Fruit fly (Drosophila melanogaster): Measurements from ENCODE around the gene BobA.

BobA gene

DNA sequence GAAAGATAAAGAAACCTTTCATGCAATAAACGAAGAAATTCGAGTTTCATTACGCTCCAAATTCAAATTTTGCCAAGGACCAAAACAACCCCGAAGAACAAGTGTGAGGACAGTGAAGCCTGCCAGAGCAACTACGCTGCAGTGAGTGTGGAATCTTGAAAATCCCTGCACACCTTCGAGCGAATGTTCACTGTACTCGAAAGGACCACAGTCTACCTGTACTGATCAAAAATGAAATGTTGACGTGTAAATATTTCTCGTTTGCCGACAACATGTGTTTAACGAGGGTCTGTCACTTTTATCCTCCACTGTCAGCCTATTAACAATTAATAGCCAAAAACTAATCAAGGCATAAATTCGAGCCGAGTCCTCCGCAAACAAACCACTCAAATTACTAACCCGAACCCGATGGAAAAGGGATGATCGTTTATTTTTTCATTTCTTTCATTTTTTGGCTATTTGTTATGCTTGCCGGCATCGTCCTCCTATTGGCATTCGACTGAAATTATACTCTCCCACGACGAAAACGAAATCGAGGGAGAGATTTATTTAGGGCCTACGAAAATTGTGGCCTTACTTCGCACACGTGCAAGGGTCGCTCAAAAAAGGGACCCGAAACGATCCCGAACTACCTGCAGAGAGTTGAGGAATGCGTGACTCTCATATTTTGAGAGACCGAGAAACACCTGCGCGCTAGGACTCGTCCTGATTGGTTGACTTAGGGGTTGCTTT is 26.1 kb upstream of the BobA start (continued):
- TF ChIP-seq CG4404 (GFP tag; IDR thresholded peaks at IDR 0.05) = peak; percentile 79; the same call in 1 of the 2 replicates
- no peak for TF ChIP-seq CG1647 (GFP tag; optimal IDR thresholded peaks at IDR 0.05)
- no peak for TF ChIP-seq CG11247 (GFP tag; IDR thresholded peaks at IDR 0.05)
- TF ChIP-seq TFAM (GFP tag; optimal IDR thresholded peaks at IDR 0.05) = no peak
- no peak for TF ChIP-seq E2f2 (GFP tag; IDR thresholded peaks at IDR 0.05)
- peak; percentile 11 for TF ChIP-seq lilli (GFP tag; optimal IDR thresholded peaks at IDR 0.05)
- TF ChIP-seq CG6272 (GFP tag; IDR thresholded peaks at IDR 0.05) = no peak
- TF ChIP-seq bowl (GFP tag; IDR thresholded peaks at IDR 0.05) = no peak
- TF ChIP-seq gcm2 (GFP tag; optimal IDR thresholded peaks at IDR 0.05) = no peak
- TF ChIP-seq tup (GFP tag; optimal IDR thresholded peaks at IDR 0.05) = no peak
- peak; percentile 68; the same call in 1 of the 2 replicates for TF ChIP-seq CG8765 (GFP tag; IDR thresholded peaks at IDR 0.05)
- TF ChIP-seq CG1832 (GFP tag; optimal IDR thresholded peaks at IDR 0.05) = no peak
- peak; percentile 86 for TF ChIP-seq kni (GFP tag; optimal IDR thresholded peaks at IDR 0.05)
- no peak for TF ChIP-seq Sox102F (GFP tag; optimal IDR thresholded peaks at IDR 0.05)
- TF ChIP-seq ash1 (GFP tag; optimal IDR thresholded peaks at IDR 0.05) = no peak
- no peak for TF ChIP-seq gt (GFP tag; IDR thresholded peaks at IDR 0.05)
- TF ChIP-seq CG10209 (GFP tag; optimal IDR thresholded peaks at IDR 0.05) = no peak
- TF ChIP-seq CG42726 (GFP tag; IDR thresholded peaks at IDR 0.05; ENCODE audit: partially characterized antibody) = no peak
- no peak for TF ChIP-seq pzg (GFP tag; optimal IDR thresholded peaks at IDR 0.05)
- no peak for TF ChIP-seq trh (GFP tag; optimal IDR thresholded peaks at IDR 0.05)
- no peak for TF ChIP-seq pfk (GFP tag; optimal IDR thresholded peaks at IDR 0.05)
- TF ChIP-seq CG34376 (GFP tag; optimal IDR thresholded peaks at IDR 0.05) = no peak
- TF ChIP-seq CG10654 (GFP tag; optimal IDR thresholded peaks at IDR 0.05) = no peak
- no peak for TF ChIP-seq CG34422 (GFP tag; IDR thresholded peaks at IDR 0.05)
- peak in 1 of 2 experiments; percentile 26 for TF ChIP-seq Trl (optimal IDR thresholded peaks at IDR 0.05)
- no peak for TF ChIP-seq Trl (GFP tag; optimal IDR thresholded peaks at IDR 0.05)
- peak in 1 of 3 experiments; percentile 57 for TF ChIP-seq lola (GFP tag; optimal IDR thresholded peaks at IDR 0.05)
- TF ChIP-seq run (tag; optimal IDR thresholded peaks at IDR 0.05) = no peak
- no peak for TF ChIP-seq CkIIα-i1 (GFP tag; IDR thresholded peaks at IDR 0.05)
- TF ChIP-seq CG13624 (GFP tag; optimal IDR thresholded peaks at IDR 0.05) = no peak
- TF ChIP-seq h (optimal IDR thresholded peaks at IDR 0.05) = no peak
- TF ChIP-seq nerfin-1 (tag; optimal IDR thresholded peaks at IDR 0.05) = peak; percentile 63
- TF ChIP-seq ap (GFP tag; IDR thresholded peaks at IDR 0.05) = 0 out of 2 replicates have a peak, but pooled peaks have one; percentile 2
- TF ChIP-seq Gug (GFP tag; IDR thresholded peaks at IDR 0.05) = no peak
- peak; percentile 23 for TF ChIP-seq phol (tag; optimal IDR thresholded peaks at IDR 0.05)
- TF ChIP-seq pho (GFP tag; optimal IDR thresholded peaks at IDR 0.05) = no peak
- TF ChIP-seq trem (tag; optimal IDR thresholded peaks at IDR 0.05) = peak; percentile 11
- TF ChIP-seq Dp (GFP tag; optimal IDR thresholded peaks at IDR 0.05) = no peak
- TF ChIP-seq CG13296 (GFP tag; optimal IDR thresholded peaks at IDR 0.05) = no peak
- no peak for TF ChIP-seq ttk (GFP tag; IDR thresholded peaks at IDR 0.05)
- no peak for TF ChIP-seq p53 (GFP tag; optimal IDR thresholded peaks at IDR 0.05)
- TF ChIP-seq HLH4C (GFP tag; IDR thresholded peaks at IDR 0.05; ENCODE audit: partially characterized antibody) = no peak
- no peak for TF ChIP-seq Doc2 (GFP tag; IDR thresholded peaks at IDR 0.05)
- no peak for TF ChIP-seq zf30C (GFP tag; optimal IDR thresholded peaks at IDR 0.05)
- no peak for TF ChIP-seq CG1602 (GFP tag; optimal IDR thresholded peaks at IDR 0.05)
- peak; percentile 35 for TF ChIP-seq shn (GFP tag; optimal IDR thresholded peaks at IDR 0.05)
- no peak for TF ChIP-seq Abd-B (GFP tag; optimal IDR thresholded peaks at IDR 0.05)
- no peak for TF ChIP-seq BtbVII (GFP tag; optimal IDR thresholded peaks at IDR 0.05)
- TF ChIP-seq inv (GFP tag; IDR thresholded peaks at IDR 0.05; ENCODE audit: partially characterized antibody) = no peak
- TF ChIP-seq abd-A (tag; optimal IDR thresholded peaks at IDR 0.05) = no peak
- no peak for TF ChIP-seq sr (GFP tag; IDR thresholded peaks at IDR 0.05)
